Worm (Caenorhabditis elegans) whole organism, L1 larva: ENCODE results near the gene Y39A3CL.4.

Experiments
- C16A3.4 ChIP-seq: fragments of 150-350 bp; optimal IDR thresholded peaks from 2 replicates; lab custom pipeline; 2014; ENCODE audit warnings: missing biosample characterization, missing genetic modification characterization
- F16B12.6 ChIP-seq: fragments of 150-350 bp; optimal IDR thresholded peaks from 2 replicates; lab custom pipeline; 2014; ENCODE audit warnings: missing biosample characterization, missing genetic modification characterization
- Y116A8C.19 ChIP-seq: sonication (generic microtip); optimal IDR thresholded peaks from 2 replicates; lab custom pipeline; 2016; ENCODE audit warnings: missing compliant biosample characterization, missing genetic modification characterization, borderline replicate concordance
- alr-1 ChIP-seq: fragments of 200-800 bp; sonication (Bioruptor generic); optimal IDR thresholded peaks from 2 replicates; lab custom pipeline; 2018; ENCODE audit warnings: borderline replicate concordance, mild to moderate bottlenecking, missing genetic modification characterization, missing compliant biosample characterization
- ama-1 ChIP-seq: fragments of 150-350 bp; optimal IDR thresholded peaks from 2 replicates; lab custom pipeline; 2014
- blmp-1 ChIP-seq: fragments of 150-350 bp; optimal IDR thresholded peaks from 2 replicates; lab custom pipeline; 2014; ENCODE audit warnings: missing biosample characterization, missing genetic modification characterization
- ceh-82 ChIP-seq, 3 experiments: fragments of 150-350 bp in 1 of 3; sonication (generic microtip) in 2 of 3; optimal IDR thresholded peaks; 2 replicates each; lab custom pipeline; 2014 to 2017; ENCODE audit warnings: missing biosample characterization in 3 of 3, missing genetic modification characterization in 3 of 3
- ceh-90 ChIP-seq: sonication (generic microtip); optimal IDR thresholded peaks from 2 replicates; lab custom pipeline; 2016; ENCODE audit warnings: missing genetic modification characterization, missing compliant biosample characterization
- ces-1 ChIP-seq: fragments of 150-350 bp; optimal IDR thresholded peaks from 2 replicates; lab custom pipeline; 2014; ENCODE audit warnings: missing biosample characterization, missing genetic modification reagents, missing genetic modification characterization
- dpl-1 ChIP-seq, 3 experiments: fragments of 150-350 bp in 2 of 3; sonication (generic microtip) in 1 of 3; optimal IDR thresholded peaks; 2 replicates each; lab custom pipeline; 2014 to 2017; ENCODE audit warnings: missing biosample characterization in 3 of 3, missing genetic modification characterization in 3 of 3, missing genetic modification reagents in 3 of 3
- dsc-1 ChIP-seq: sonication (generic microtip); optimal IDR thresholded peaks from 2 replicates; lab custom pipeline; 2016; ENCODE audit warnings: mild to moderate bottlenecking, missing genetic modification characterization, missing compliant biosample characterization
- elt-2 ChIP-seq: sonication (generic microtip); optimal IDR thresholded peaks from 2 replicates; lab custom pipeline; 2016; ENCODE audit warnings: missing genetic modification characterization, mild to moderate bottlenecking, inconsistent platforms, missing compliant biosample characterization, missing genetic modification reagents
- elt-3 ChIP-seq, 6 experiments: fragments of 150-350 bp in 1 of 6; sonication (generic microtip); optimal IDR thresholded peaks; 2 replicates each; lab custom pipeline; 2017 to 2018; ENCODE audit warnings: missing biosample characterization in 6 of 6, missing genetic modification characterization in 6 of 6, inconsistent platforms in 1 of 6
- ets-5 ChIP-seq: fragments of 200-800 bp; sonication (Bioruptor generic); IDR thresholded peaks from 2 replicates; pipeline ENCODE4 v1.3.6; 2022; ENCODE audit warnings: missing genetic modification characterization, missing compliant biosample characterization
- fkh-10 ChIP-seq: sonication (generic microtip); optimal IDR thresholded peaks from 2 replicates; lab custom pipeline; 2017; ENCODE audit warnings: missing biosample characterization, missing genetic modification reagents, missing genetic modification characterization
- fos-1 ChIP-seq: fragments of 150-350 bp; optimal IDR thresholded peaks from 2 replicates; lab custom pipeline; 2014; ENCODE audit warnings: missing biosample characterization, missing genetic modification characterization
- grh-1 ChIP-seq: fragments of 200-800 bp; sonication (Bioruptor generic); IDR thresholded peaks from 2 replicates; pipeline ENCODE4 v1.3.6; 2022; ENCODE audit warnings: missing genetic modification reagents, missing genetic modification characterization, missing compliant biosample characterization
- hlh-4 ChIP-seq: sonication (generic microtip); optimal IDR thresholded peaks from 2 replicates; lab custom pipeline; 2016; ENCODE audit warnings: mild to moderate bottlenecking, missing genetic modification characterization, missing compliant biosample characterization
- hpl-2 ChIP-seq: fragments of 150-350 bp; optimal IDR thresholded peaks from 2 replicates; lab custom pipeline; 2014; ENCODE audit warnings: missing biosample characterization, missing genetic modification reagents, missing genetic modification characterization
- jun-1 ChIP-seq: fragments of 150-350 bp; optimal IDR thresholded peaks from 2 replicates; lab custom pipeline; 2014; ENCODE audit warnings: missing biosample characterization, missing genetic modification reagents, missing genetic modification characterization
- lin-13 ChIP-seq: fragments of 150-350 bp; optimal IDR thresholded peaks from 2 replicates; lab custom pipeline; 2014; ENCODE audit warnings: missing biosample characterization, missing genetic modification reagents, missing genetic modification characterization
- lin-14 ChIP-seq: fragments of 200-800 bp; sonication (Bioruptor generic); optimal IDR thresholded peaks from 2 replicates; lab custom pipeline; 2018; ENCODE audit warnings: mild to moderate bottlenecking, missing genetic modification characterization, moderate library complexity, missing compliant biosample characterization
- lin-15B ChIP-seq: fragments of 150-350 bp; sonication (generic microtip); optimal IDR thresholded peaks from 3 replicates; lab custom pipeline; 2014; ENCODE audit warnings: missing biosample characterization, missing genetic modification characterization
- lir-3 ChIP-seq: sonication (generic microtip); optimal IDR thresholded peaks from 2 replicates; lab custom pipeline; 2016; ENCODE audit warnings: mild to moderate bottlenecking, missing genetic modification characterization, moderate library complexity, missing compliant biosample characterization; ENCODE audit not compliant: poor library complexity
- lsy-2 ChIP-seq, 2 experiments: fragments of 150-350 bp; optimal IDR thresholded peaks; 2 replicates each; lab custom pipeline; 2014; ENCODE audit warnings: missing biosample characterization in 2 of 2, missing genetic modification characterization in 2 of 2
- mab-9 ChIP-seq: fragments of 200-800 bp; sonication (Bioruptor generic); IDR thresholded peaks from 2 replicates; pipeline ENCODE4 v1.3.6; 2022; ENCODE audit warnings: missing genetic modification reagents, missing genetic modification characterization, missing compliant biosample characterization
- mdl-1 ChIP-seq, 2 experiments: fragments of 150-350 bp; optimal IDR thresholded peaks; 2 replicates each; lab custom pipeline; 2014 to 2017; ENCODE audit warnings: missing biosample characterization in 2 of 2, missing genetic modification characterization in 2 of 2, inconsistent platforms in 1 of 2
- nhr-12 ChIP-seq: sonication (generic microtip); optimal IDR thresholded peaks from 2 replicates; lab custom pipeline; 2017; ENCODE audit warnings: missing biosample characterization, missing genetic modification characterization
- nhr-237 ChIP-seq: fragments of 150-350 bp; optimal IDR thresholded peaks from 2 replicates; lab custom pipeline; 2014; ENCODE audit warnings: missing biosample characterization, missing genetic modification characterization
- nhr-28 ChIP-seq: fragments of 150-350 bp; optimal IDR thresholded peaks from 2 replicates; lab custom pipeline; 2014; ENCODE audit warnings: missing biosample characterization, missing genetic modification characterization
- nhr-71 ChIP-seq: sonication (generic microtip); optimal IDR thresholded peaks from 2 replicates; lab custom pipeline; 2016; ENCODE audit warnings: mild to moderate bottlenecking, missing genetic modification characterization, moderate library complexity, missing compliant biosample characterization
- nhr-76 ChIP-seq: sonication (generic microtip); optimal IDR thresholded peaks from 2 replicates; lab custom pipeline; 2017; ENCODE audit warnings: missing biosample characterization, missing genetic modification characterization
- nhr-77 ChIP-seq: fragments of 150-350 bp; optimal IDR thresholded peaks from 2 replicates; lab custom pipeline; 2014; ENCODE audit warnings: missing biosample characterization, missing genetic modification characterization
- nhr-84 ChIP-seq: sonication (generic microtip); optimal IDR thresholded peaks from 2 replicates; lab custom pipeline; 2017; ENCODE audit warnings: missing biosample characterization, missing genetic modification characterization
- pqm-1 ChIP-seq: sonication (generic microtip); optimal IDR thresholded peaks from 3 replicates; lab custom pipeline; 2017; ENCODE audit warnings: missing biosample characterization, missing genetic modification characterization
- rnt-1 ChIP-seq: sonication (generic microtip); optimal IDR thresholded peaks from 2 replicates; lab custom pipeline; 2016; ENCODE audit warnings: mild to moderate bottlenecking, missing genetic modification characterization, moderate library complexity, missing compliant biosample characterization
- snpc-4 ChIP-seq: fragments of 150-350 bp; optimal IDR thresholded peaks from 2 replicates; lab custom pipeline; 2014; ENCODE audit warnings: missing biosample characterization, missing genetic modification characterization
- sox-4 ChIP-seq: sonication (generic microtip); optimal IDR thresholded peaks from 2 replicates; lab custom pipeline; 2016; ENCODE audit warnings: missing genetic modification characterization, missing compliant biosample characterization
- tbx-2 ChIP-seq: sonication (generic microtip); optimal IDR thresholded peaks from 2 replicates; lab custom pipeline; 2016; ENCODE audit warnings: missing genetic modification characterization, missing compliant biosample characterization
- tlp-1 ChIP-seq: fragments of 150-350 bp; optimal IDR thresholded peaks from 2 replicates; lab custom pipeline; 2014; ENCODE audit warnings: missing biosample characterization, missing genetic modification characterization
- unc-86 ChIP-seq: sonication (generic microtip); optimal IDR thresholded peaks from 2 replicates; lab custom pipeline; 2016; ENCODE audit warnings: missing genetic modification characterization, missing compliant biosample characterization

Gene Y39A3CL.4

ce11 chrIII:1794100-1794499 lies 16.2 kb upstream of the Y39A3CL.4 start:
- TF ChIP-seq sox-4 (tag; lab: Kevin White, UChicago) (no peak), tlp-1 (tag; lab: Kevin White, UChicago) (no peak), F16B12.6 (tag; lab: Kevin White, UChicago) (no peak), lin-15B (tag; lab: Kevin White, UChicago) (no peak), ceh-82 (tag; optimal IDR thresholded peaks at IDR 0.05; lab: Kevin White, UChicago) (no peak), ets-5 (no peak), ceh-90 (tag; lab: Kevin White, UChicago) (no peak), mdl-1 (tag; optimal IDR thresholded peaks at IDR 0.05; lab: Kevin White, UChicago) (no peak), ama-1 (lab: Kevin White, UChicago) (no peak), rnt-1 (tag; lab: Kevin White, UChicago) (no peak), nhr-12 (tag; lab: Kevin White, UChicago) (no peak), hpl-2 (GFP tag; lab: Kevin White, UChicago) (no peak), nhr-77 (tag; lab: Kevin White, UChicago) (no peak), C16A3.4 (tag; lab: Kevin White, UChicago) (no peak), ces-1 (no peak), hlh-4 (tag; lab: Kevin White, UChicago) (no peak), fkh-10 (GFP tag; lab: Kevin White, UChicago) (no peak), Y116A8C.19 (tag; lab: Kevin White, UChicago) (no peak), grh-1 (no peak), nhr-28 (tag; lab: Kevin White, UChicago) (no peak)

- no peak for TF ChIP-seq dpl-1 (GFP tag; optimal IDR thresholded peaks at IDR 0.05; lab: Kevin White, UChicago)
- no peak for TF ChIP-seq nhr-71
- no peak for TF ChIP-seq pqm-1
- no peak for TF ChIP-seq elt-2 (tag; lab: Kevin White, UChicago)
- no peak for TF ChIP-seq F16B12.6 (tag; lab: Kevin White, UChicago)
- no peak for TF ChIP-seq nhr-77 (tag; lab: Kevin White, UChicago)
- no peak for TF ChIP-seq ama-1 (lab: Kevin White, UChicago)
- no peak for TF ChIP-seq elt-3 (tag; optimal IDR thresholded peaks at IDR 0.05; lab: Kevin White, UChicago)
- no peak for TF ChIP-seq jun-1 (tag; lab: Kevin White, UChicago)
- no peak for TF ChIP-seq blmp-1
- no peak for TF ChIP-seq dsc-1
- TF ChIP-seq fos-1 (tag; lab: Kevin White, UChicago) = no peak
- TF ChIP-seq mab-9 (GFP tag; lab: Robert Waterston, UW) = no peak
- TF ChIP-seq alr-1 (tag; lab: Kevin White, UChicago) = no peak
- TF ChIP-seq tbx-2 (tag; lab: Kevin White, UChicago) = no peak
Measured at ce11 chrIII:1793416-1793815, 15.5 kb upstream of the Y39A3CL.4 start.

DNA sequence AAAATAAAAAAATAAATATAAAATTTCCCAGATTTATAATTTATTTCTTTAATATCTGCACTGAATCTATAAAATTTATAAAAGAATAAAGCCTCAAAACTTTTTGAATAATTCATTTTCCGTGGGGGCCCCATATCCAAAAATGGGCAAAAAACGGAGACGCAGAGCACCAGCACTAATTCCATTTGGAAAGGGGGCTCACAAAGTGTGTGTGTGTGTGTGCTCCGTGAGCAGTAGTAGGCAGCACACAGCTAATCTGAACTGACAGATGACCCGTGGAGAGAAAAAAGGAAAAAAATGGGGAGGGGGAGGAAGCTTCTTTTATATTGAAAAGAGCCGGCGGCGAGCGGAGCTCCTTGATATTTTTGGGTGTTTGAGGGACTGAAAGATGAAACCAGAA lies 14.1 kb upstream of the Y39A3CL.4 start:
- TF ChIP-seq unc-86 (peak; percentile 41), ces-1 (peak; percentile 41), nhr-237 (tag; lab: Kevin White, UChicago) (no peak), lin-14 (GFP tag; lab: Kevin White, UChicago) (peak; percentile 72), dpl-1 (GFP tag; optimal IDR thresholded peaks at IDR 0.05; lab: Kevin White, UChicago) (peak in 1 of 3 experiments; percentile 19), ceh-82 (tag; optimal IDR thresholded peaks at IDR 0.05; lab: Kevin White, UChicago) (peak in 2 of 3 experiments; percentile 5 to 31), snpc-4 (no peak), nhr-84 (tag; lab: Kevin White, UChicago) (no peak), nhr-71 (peak; percentile 5), fkh-10 (GFP tag; lab: Kevin White, UChicago) (peak; percentile 58), lsy-2 (tag; optimal IDR thresholded peaks at IDR 0.05; lab: Kevin White, UChicago) (peak in 1 of 2 experiments; percentile 12)

ce11 chrIII:1788972-1789371 lies 11.1 kb upstream of the Y39A3CL.4 start:
- TF ChIP-seq pqm-1 = no peak
- TF ChIP-seq ceh-82 (tag; optimal IDR thresholded peaks at IDR 0.05; lab: Kevin White, UChicago) = no peak
- no peak for TF ChIP-seq ets-5
- TF ChIP-seq lir-3 (tag; lab: Kevin White, UChicago) = no peak
- TF ChIP-seq ceh-90 (tag; lab: Kevin White, UChicago) = no peak
- TF ChIP-seq fos-1 (tag; lab: Kevin White, UChicago) = no peak
- no peak for TF ChIP-seq lin-14 (GFP tag; lab: Kevin White, UChicago)
- TF ChIP-seq nhr-76 = no peak
- TF ChIP-seq lin-13 = no peak
